Fruit fly (Drosophila melanogaster) whole organism, prepupa: ENCODE measurements around the gene NaPi-III.

ENCODE experiments used
- Blimp-1 ChIP-seq: fragments of 200-800 bp; sonication (Bioruptor generic); optimal IDR thresholded peaks from 3 replicates; lab custom pipeline; 2017; ENCODE audit warnings: missing biosample characterization, missing genetic modification characterization, mild to moderate bottlenecking, moderate library complexity, missing genetic modification reagents
- CG15336 ChIP-seq: fragments of 200-800 bp; sonication (Bioruptor generic); IDR thresholded peaks from 2 replicates; pipeline ENCODE4 v1.3.6; 2022; ENCODE audit warnings: missing biosample characterization, missing genetic modification characterization
- CG1621 ChIP-seq: fragments of 200-800 bp; sonication (Bioruptor generic); optimal IDR thresholded peaks from 3 replicates; lab custom pipeline; 2018; ENCODE audit warnings: missing biosample characterization, mild to moderate bottlenecking, missing genetic modification characterization
- CG16779 ChIP-seq: fragments of 200-800 bp; sonication (Bioruptor generic); optimal IDR thresholded peaks from 3 replicates; lab custom pipeline; 2017; ENCODE audit warnings: missing biosample characterization, mild to moderate bottlenecking, missing genetic modification characterization
- CG3032 ChIP-seq: fragments of 200-800 bp; optimal IDR thresholded peaks from 2 replicates; lab custom pipeline; 2019; ENCODE audit warnings: missing biosample characterization, mild to moderate bottlenecking, missing genetic modification characterization, moderate library complexity
- CG32006 ChIP-seq: fragments of 200-800 bp; sonication (Bioruptor generic); optimal IDR thresholded peaks from 3 replicates; lab custom pipeline; 2017; ENCODE audit warnings: missing biosample characterization, mild to moderate bottlenecking, missing genetic modification characterization
- CG34406 ChIP-seq: fragments of 200-800 bp; sonication (Bioruptor generic); optimal IDR thresholded peaks from 3 replicates; lab custom pipeline; 2016; ENCODE audit warnings: missing biosample characterization, missing genetic modification characterization
- CG4318 ChIP-seq: fragments of 200-800 bp; sonication (Bioruptor generic); optimal IDR thresholded peaks from 3 replicates; lab custom pipeline; 2017; ENCODE audit warnings: missing biosample characterization, mild to moderate bottlenecking, missing genetic modification characterization
- CG6163 ChIP-seq: fragments of 200-800 bp; sonication (Bioruptor generic); IDR thresholded peaks from 3 replicates; pipeline ENCODE4 v1.3.6; 2022; ENCODE audit warnings: missing biosample characterization, missing genetic modification characterization
- CG6792 ChIP-seq: fragments of 200-800 bp; sonication (Bioruptor generic); optimal IDR thresholded peaks from 3 replicates; lab custom pipeline; 2016; ENCODE audit warnings: missing biosample characterization, missing genetic modification characterization
- CG6808 ChIP-seq: fragments of 200-800 bp; sonication (Bioruptor generic); optimal IDR thresholded peaks from 3 replicates; lab custom pipeline; 2017; ENCODE audit warnings: missing biosample characterization, missing genetic modification characterization, mild to moderate bottlenecking, moderate library complexity, missing genetic modification reagents
- CG7368 ChIP-seq: fragments of 200-800 bp; sonication (Bioruptor generic); optimal IDR thresholded peaks from 3 replicates; lab custom pipeline; 2016; ENCODE audit warnings: missing biosample characterization, missing genetic modification characterization
- CG9139 ChIP-seq: fragments of 200-800 bp; sonication (Bioruptor generic); optimal IDR thresholded peaks from 3 replicates; lab custom pipeline; 2017; ENCODE audit warnings: missing biosample characterization, mild to moderate bottlenecking, missing genetic modification characterization
- Eip75B ChIP-seq: fragments of 200-800 bp; sonication (Bioruptor generic); optimal IDR thresholded peaks from 3 replicates; lab custom pipeline; 2016; ENCODE audit warnings: missing biosample characterization, missing genetic modification characterization
- Eip78C ChIP-seq: fragments of 200-800 bp; sonication (Bioruptor generic); peaks from one replicate; lab custom pipeline; 2016; ENCODE audit warnings: missing biosample characterization, missing genetic modification characterization
- Ets21C ChIP-seq: fragments of 200-800 bp; sonication (Bioruptor generic); optimal IDR thresholded peaks from 3 replicates; lab custom pipeline; 2016; ENCODE audit warnings: missing biosample characterization, missing genetic modification characterization
- Ets96B ChIP-seq: fragments of 200-800 bp; optimal IDR thresholded peaks from 2 replicates; lab custom pipeline; 2019; ENCODE audit warnings: missing biosample characterization, mild to moderate bottlenecking, missing genetic modification characterization, moderate library complexity
- Gug ChIP-seq: fragments of 200-800 bp; sonication (Bioruptor generic); IDR thresholded peaks from 2 replicates; pipeline ENCODE4 v1.3.6; 2022; ENCODE audit warnings: missing biosample characterization, missing genetic modification characterization
- Hr38 ChIP-seq: sonication (Bioruptor generic); optimal IDR thresholded peaks from 2 replicates; lab custom pipeline; 2016; ENCODE audit warnings: missing biosample characterization, missing genetic modification characterization
- OdsH ChIP-seq: fragments of 200-800 bp; sonication (Bioruptor generic); optimal IDR thresholded peaks from 3 replicates; lab custom pipeline; 2016; ENCODE audit warnings: missing biosample characterization, missing genetic modification characterization
- Smox ChIP-seq: fragments of 200-800 bp; sonication (Bioruptor generic); optimal IDR thresholded peaks from 3 replicates; lab custom pipeline; 2016; ENCODE audit warnings: missing biosample characterization, missing genetic modification characterization
- Sox15 ChIP-seq: fragments of 200-800 bp; sonication (Bioruptor generic); optimal IDR thresholded peaks from 3 replicates; lab custom pipeline; 2016; ENCODE audit warnings: missing biosample characterization, missing genetic modification characterization
- achi ChIP-seq: fragments of 200-800 bp; sonication (Bioruptor generic); optimal IDR thresholded peaks from 3 replicates; lab custom pipeline; 2016; ENCODE audit warnings: missing biosample characterization, missing genetic modification characterization
- cyc ChIP-seq: fragments of 200-800 bp; sonication (Bioruptor generic); optimal IDR thresholded peaks from 3 replicates; lab custom pipeline; 2016; ENCODE audit warnings: missing biosample characterization, missing genetic modification characterization
- dac ChIP-seq: fragments of 200-800 bp; sonication (Bioruptor generic); optimal IDR thresholded peaks from 2 replicates; lab custom pipeline; 2017; ENCODE audit warnings: missing biosample characterization, mild to moderate bottlenecking, missing genetic modification characterization
- dsx ChIP-seq: fragments of 200-800 bp; optimal IDR thresholded peaks from 3 replicates; lab custom pipeline; 2019; ENCODE audit warnings: missing biosample characterization, mild to moderate bottlenecking, missing genetic modification characterization, moderate library complexity; ENCODE audit not compliant: poor library complexity, severe bottlenecking
- eg ChIP-seq: fragments of 200-800 bp; sonication (Bioruptor generic); IDR thresholded peaks from 3 replicates; pipeline ENCODE4 v1.3.6; 2022; ENCODE audit warnings: missing biosample characterization, missing genetic modification characterization
- fd59A ChIP-seq: fragments of 200-800 bp; sonication (Bioruptor generic); optimal IDR thresholded peaks from 2 replicates; lab custom pipeline; 2017; ENCODE audit warnings: missing biosample characterization, mild to moderate bottlenecking, missing genetic modification characterization, missing genetic modification reagents
- fkh ChIP-seq: fragments of 200-800 bp; sonication (Bioruptor generic); optimal IDR thresholded peaks from 3 replicates; lab custom pipeline; 2017; ENCODE audit warnings: missing biosample characterization, mild to moderate bottlenecking, missing genetic modification characterization, moderate library complexity
- lz ChIP-seq: fragments of 200-800 bp; sonication (Bioruptor generic); optimal IDR thresholded peaks from 3 replicates; lab custom pipeline; 2016; ENCODE audit warnings: missing biosample characterization, missing genetic modification characterization
- pdm3 ChIP-seq: fragments of 200-800 bp; sonication (Bioruptor generic); optimal IDR thresholded peaks from 3 replicates; lab custom pipeline; 2016; ENCODE audit warnings: missing biosample characterization, missing genetic modification characterization
- salr ChIP-seq, 2 experiments: fragments of 200-800 bp; sonication (Bioruptor generic); optimal IDR thresholded peaks; 3 replicates each; lab custom pipeline; 2016 to 2018; ENCODE audit warnings: missing biosample characterization in 2 of 2, missing genetic modification characterization in 2 of 2, mild to moderate bottlenecking in 1 of 2
- svp ChIP-seq: fragments of 200-800 bp; sonication (Bioruptor generic); peaks from one replicate; lab custom pipeline; 2016; ENCODE audit warnings: missing biosample characterization, missing genetic modification characterization

The NaPi-III gene

DNA sequence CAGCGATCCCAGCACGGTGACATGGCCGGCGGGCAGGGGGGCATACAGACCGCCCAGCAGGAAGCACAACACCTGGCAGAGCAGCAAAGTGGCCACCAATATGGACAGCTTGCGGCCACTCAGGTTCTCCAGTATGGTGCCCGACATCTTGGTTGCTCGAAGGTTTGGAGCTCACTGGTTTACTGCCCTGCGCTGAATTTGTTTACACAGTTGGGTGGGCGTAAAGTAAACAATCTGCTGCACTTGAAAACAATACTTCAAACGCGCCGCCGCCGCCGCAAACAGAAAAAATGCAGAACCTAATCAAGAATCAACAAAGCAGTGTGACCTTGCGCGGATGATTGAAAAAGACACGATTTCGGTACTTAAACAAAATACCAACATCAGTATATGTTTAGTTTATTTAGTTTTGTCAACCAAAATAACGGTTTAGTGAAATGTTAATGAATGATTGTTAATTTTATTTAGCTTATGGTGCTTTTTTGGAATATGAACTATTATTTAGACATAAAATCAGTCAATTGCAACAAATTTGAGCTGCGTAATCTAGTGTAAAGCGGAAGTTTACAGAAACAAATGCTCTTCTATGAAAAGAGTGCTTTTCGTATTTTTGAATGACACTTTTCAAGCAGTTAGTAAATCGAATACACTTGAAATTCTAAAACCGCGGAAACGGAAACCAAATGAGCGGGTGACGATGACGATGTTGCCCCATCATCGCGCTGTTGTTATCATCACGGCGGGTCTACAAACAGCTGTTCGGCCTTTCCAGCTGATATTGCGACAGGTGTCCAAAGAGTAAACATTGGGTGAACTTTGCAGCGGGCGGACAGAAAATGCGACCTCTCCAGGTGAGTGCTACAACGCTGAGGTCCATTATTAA lies 46.4 kb downstream of the NaPi-III start, which contains the start of the genes wls and Adck5 (continued):
- TF ChIP-seq Blimp-1 (GFP tag; lab: Kevin White, UChicago) (peak; percentile 62), fkh (GFP tag; lab: Kevin White, UChicago) (peak; percentile 84), CG6163 (GFP tag; lab: Robert Waterston, UW) (peak; percentile 71), CG32006 (GFP tag; lab: Kevin White, UChicago) (no peak), OdsH (no peak), Eip78C (peak; percentile 87), Sox15 (GFP tag; lab: Kevin White, UChicago) (no peak), CG9139 (peak; percentile 45), salr (GFP tag; optimal IDR thresholded peaks at IDR 0.05; lab: Kevin White, UChicago) (peak in 1 of 2 experiments; percentile 50), eg (GFP tag; lab: Robert Waterston, UW) (peak; percentile 70), CG6792 (GFP tag; lab: Kevin White, UChicago) (peak; percentile 59), Smox (GFP tag; lab: Kevin White, UChicago) (no peak), fd59A (GFP tag; lab: Kevin White, UChicago) (no peak), CG3032 (tag; lab: Kevin White, UChicago) (peak; percentile 20), CG34406 (GFP tag; lab: Kevin White, UChicago) (peak; percentile 67), CG15336 (GFP tag; lab: Robert Waterston, UW) (0 out of 2 replicates have a peak, but pooled peaks have one; percentile 19), CG16779 (peak; percentile 34), Hr38 (no peak), Eip75B (GFP tag; lab: Kevin White, UChicago) (no peak)

DNA sequence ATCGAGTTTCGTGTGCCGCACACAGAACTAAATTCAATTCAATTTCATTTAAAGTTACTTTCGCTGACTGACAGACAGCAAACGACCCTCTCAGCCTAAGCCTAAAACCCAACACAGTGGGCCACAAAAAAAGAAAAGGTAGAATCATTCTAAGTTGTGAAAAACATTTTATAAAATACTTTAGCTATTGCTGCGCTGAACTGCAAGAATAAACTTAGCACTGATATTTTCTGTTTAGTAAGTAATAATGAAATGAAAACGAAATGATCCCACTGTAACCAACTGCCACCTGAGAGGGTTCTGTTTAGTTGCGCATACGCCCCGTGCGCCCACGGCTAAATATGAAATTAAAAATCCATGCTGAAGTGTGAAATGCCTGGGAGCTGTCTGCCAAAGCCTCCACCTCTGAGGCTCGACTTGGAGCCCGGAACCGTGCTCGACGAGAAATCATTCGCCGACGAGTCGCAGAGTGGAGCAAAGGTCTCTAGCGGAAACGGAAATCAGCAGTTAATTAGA lies 50.0 kb downstream of the NaPi-III start, which contains the start of gene CG14142:
TSS of gene CG14142 (plus strand) at position 466 of the 516 bp plus-strand sequence.
- TF ChIP-seq pdm3 (GFP tag; lab: Kevin White, UChicago) = peak; percentile 4
- peak; percentile 69 for TF ChIP-seq Eip78C
- TF ChIP-seq CG4318 (GFP tag; lab: Kevin White, UChicago) = no peak
- 0 out of 3 replicates have a peak, but pooled peaks have one; percentile 36 for TF ChIP-seq CG6163 (GFP tag; lab: Robert Waterston, UW)
- TF ChIP-seq, all 60 proteins: peak for 3

dm6 chr3L:11182994-11183393 lies 59.8 kb downstream of the NaPi-III start:
- no peak for TF ChIP-seq dsx
- no peak for TF ChIP-seq Ets21C (GFP tag; lab: Kevin White, UChicago)
- TF ChIP-seq CG7368 (GFP tag; lab: Kevin White, UChicago) = no peak
- TF ChIP-seq, all 60 proteins: peak for 0

DNA sequence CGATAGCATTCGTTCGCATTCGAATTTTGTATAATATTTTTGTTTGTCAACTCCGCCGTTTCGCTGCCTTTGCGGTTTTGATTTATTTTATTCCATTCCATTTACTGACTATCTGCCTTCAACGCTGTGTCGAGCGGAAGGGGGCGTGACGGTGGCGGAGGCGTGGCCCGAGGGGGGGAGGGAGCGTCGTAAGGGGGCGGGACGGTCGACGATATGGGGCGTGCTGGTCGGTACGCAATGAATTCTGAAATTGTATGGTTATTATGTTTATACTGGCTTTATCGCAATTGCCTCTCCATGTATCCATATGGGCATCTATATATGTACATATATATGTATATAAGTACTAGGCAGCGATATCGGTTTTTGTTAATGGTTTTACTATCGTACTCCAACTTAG lies 60.8 kb downstream of the NaPi-III start:
- TF ChIP-seq cyc (no peak), pdm3 (GFP tag; lab: Kevin White, UChicago) (no peak), Gug (no peak), lz (GFP tag; lab: Kevin White, UChicago) (no peak), CG16779 (no peak), CG6808 (GFP tag; lab: Kevin White, UChicago) (no peak), Ets96B (no peak), dac (no peak), fkh (GFP tag; lab: Kevin White, UChicago) (no peak), achi (no peak), svp (GFP tag; lab: Kevin White, UChicago) (no peak), CG1621 (no peak)
